Fruit fly (Drosophila melanogaster) whole organism, wandering third instar larva: ENCODE measurements around the gene CG43759.

Experiments used
- GATAd ChIP-seq: sonication (Bioruptor generic); optimal IDR thresholded peaks from 2 replicates; lab custom pipeline; 2016; ENCODE audit warnings: missing biosample characterization, missing genetic modification characterization
- Hnf4 ChIP-seq: fragments of 200-800 bp; sonication (Bioruptor generic); optimal IDR thresholded peaks from 2 replicates; lab custom pipeline; 2016; ENCODE audit warnings: missing biosample characterization, mild to moderate bottlenecking, missing genetic modification characterization
- Hr83 ChIP-seq: fragments of 200-300 bp; sonication (Bioruptor generic); optimal IDR thresholded peaks from 2 replicates; lab custom pipeline; 2016; ENCODE audit warnings: missing biosample characterization, mild to moderate bottlenecking, missing genetic modification characterization, moderate library complexity; ENCODE audit not compliant: poor library complexity, severe bottlenecking
- Myc ChIP-seq: fragments of >200 bp; optimal IDR thresholded peaks from 2 replicates; lab custom pipeline; 2017
- Rel ChIP-seq, 2 experiments: fragments of 200-800 bp; sonication (Bioruptor generic) in 1 of 2; optimal IDR thresholded peaks; 2 replicates in 1 of 2; 3 replicates in 1 of 2; lab custom pipeline; 2016 to 2019; ENCODE audit warnings: mild to moderate bottlenecking in 2 of 2, missing biosample characterization in 2 of 2, missing genetic modification characterization in 2 of 2, moderate library complexity in 1 of 2
- Sp1 ChIP-seq: fragments of 200-800 bp; sonication (Bioruptor generic); optimal IDR thresholded peaks from 3 replicates; lab custom pipeline; 2019; ENCODE audit warnings: missing biosample characterization, mild to moderate bottlenecking, missing genetic modification characterization, moderate library complexity
- br ChIP-seq: fragments of 200-800 bp; sonication (Bioruptor generic); optimal IDR thresholded peaks from 2 replicates; lab custom pipeline; 2016; ENCODE audit warnings: missing biosample characterization, missing genetic modification characterization
- dl ChIP-seq, 2 experiments: fragments of 175-275, 200-275 bp in 1 of 2; fragments of 200-275 bp in 1 of 2; sonication (Bioruptor generic); optimal IDR thresholded peaks; lab custom pipeline; 2018; ENCODE audit warnings: mild to moderate bottlenecking in 2 of 2, missing biosample characterization in 2 of 2, missing genetic modification characterization in 2 of 2, moderate library complexity in 2 of 2; ENCODE audit not compliant: partially characterized antibody in 2 of 2, insufficient read depth in 1 of 2
- fru ChIP-seq: fragments of 200-800 bp; sonication (Bioruptor generic); optimal IDR thresholded peaks from 3 replicates; lab custom pipeline; 2016; ENCODE audit warnings: missing biosample characterization, mild to moderate bottlenecking, missing genetic modification characterization
- h ChIP-seq: fragments of 200-800 bp; sonication (Bioruptor generic); optimal IDR thresholded peaks from 3 replicates; lab custom pipeline; 2016; ENCODE audit warnings: missing biosample characterization, mild to moderate bottlenecking, missing genetic modification characterization
- lola ChIP-seq: fragments of >200 bp; optimal IDR thresholded peaks from 2 replicates; lab custom pipeline; 2017; ENCODE audit warnings: missing biosample characterization, missing genetic modification characterization
- psq ChIP-seq: fragments of 200-800 bp; sonication (Bioruptor generic); optimal IDR thresholded peaks from 3 replicates; lab custom pipeline; 2017; ENCODE audit warnings: missing biosample characterization, mild to moderate bottlenecking, missing genetic modification characterization, moderate library complexity
- sage ChIP-seq: fragments of 200-800 bp; sonication (Bioruptor generic); optimal IDR thresholded peaks from 2 replicates; lab custom pipeline; 2016; ENCODE audit warnings: missing biosample characterization, mild to moderate bottlenecking, missing genetic modification characterization
- usp ChIP-seq: fragments of >200 bp; optimal IDR thresholded peaks from 2 replicates; lab custom pipeline; 2017; ENCODE audit warnings: missing biosample characterization, missing genetic modification characterization

DNA sequence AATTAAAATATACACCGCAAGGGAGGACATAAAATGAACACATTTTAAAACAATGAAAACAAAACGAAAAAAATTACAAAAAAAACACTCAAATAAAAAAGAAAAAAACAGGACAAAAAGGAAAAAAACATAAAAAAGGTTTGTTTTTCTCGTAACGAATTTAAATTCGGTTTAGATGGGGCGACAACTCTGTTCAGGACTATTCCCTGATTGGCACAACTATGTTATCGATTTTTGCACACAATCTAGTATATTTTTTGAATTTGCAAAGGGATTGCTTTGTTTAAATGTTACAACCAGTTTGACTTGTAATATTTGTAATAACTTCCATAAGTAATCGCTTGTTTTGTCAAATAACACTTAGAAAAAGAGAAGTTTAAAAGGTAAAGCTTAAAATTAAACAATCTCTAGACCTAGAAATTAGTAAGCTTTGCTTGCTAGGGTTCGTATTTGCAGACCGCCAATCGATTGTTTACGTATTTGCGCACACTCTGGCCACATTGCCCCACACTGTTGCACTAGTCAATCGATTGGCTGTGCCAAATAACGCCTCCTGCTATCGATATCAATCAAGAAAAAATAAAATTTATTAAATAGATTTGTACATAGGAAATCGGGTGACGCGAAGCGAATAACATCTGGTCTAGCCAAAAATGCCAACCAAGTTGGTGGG, 46.0 kb upstream of the CG43759 start, which contains the start of gene CG7332:
- TF ChIP-seq sage (GFP tag; lab: Kevin White, UChicago) (no peak), dl (GFP tag; optimal IDR thresholded peaks at IDR 0.05; lab: Kevin White, UChicago; ENCODE audit: insufficient read depth in 1 of 2, partially characterized antibody in 2 of 2) (no peak), h (no peak), Hnf4 (GFP tag; lab: Kevin White, UChicago) (no peak), br (GFP tag; lab: Kevin White, UChicago) (no peak), Myc (no peak), GATAd (GFP tag; lab: Kevin White, UChicago) (no peak), Rel (GFP tag; optimal IDR thresholded peaks at IDR 0.05; lab: Kevin White, UChicago) (no peak), Rel (tag; optimal IDR thresholded peaks at IDR 0.05; lab: Kevin White, UChicago) (no peak), fru (GFP tag; lab: Kevin White, UChicago) (no peak), psq (GFP tag; lab: Kevin White, UChicago) (no peak), usp (GFP tag; lab: Kevin White, UChicago) (no peak), lola (GFP tag; lab: Kevin White, UChicago) (no peak), Sp1 (no peak), Hr83 (GFP tag; lab: Kevin White, UChicago) (no peak)
